Fruit fly (Drosophila melanogaster) whole organism, embryonic: ENCODE results near the gene CG13405.

Experiments
- B-H2 ChIP-seq: fragments of 200-800 bp; sonication (Bioruptor generic); optimal IDR thresholded peaks from 2 replicates; lab custom pipeline; 2018; ENCODE audit warnings: missing biosample characterization, mild to moderate bottlenecking, missing genetic modification characterization
- Bdp1 ChIP-seq: fragments of 200-800 bp; sonication (Bioruptor generic); optimal IDR thresholded peaks from 3 replicates; lab custom pipeline; 2016; ENCODE audit warnings: missing biosample characterization, missing genetic modification characterization
- CG1024 ChIP-seq: fragments of 200-800 bp; sonication (Bioruptor generic); IDR thresholded peaks from 2 replicates; pipeline ENCODE4 v1.3.6; 2022; ENCODE audit warnings: missing biosample characterization, missing genetic modification characterization
- CG10274 ChIP-seq: fragments of 200-800 bp; sonication (Bioruptor generic); optimal IDR thresholded peaks from 3 replicates; lab custom pipeline; 2017; ENCODE audit warnings: missing biosample characterization, mild to moderate bottlenecking, missing genetic modification characterization
- CG10366 ChIP-seq: fragments of 200-800 bp; sonication (Bioruptor generic); IDR thresholded peaks from 2 replicates; pipeline ENCODE4 v1.3.6; 2022; ENCODE audit warnings: missing biosample characterization, missing genetic modification characterization
- CG12299 ChIP-seq: fragments of 200-800 bp; sonication (Bioruptor generic); optimal IDR thresholded peaks from 2 replicates; lab custom pipeline; 2018; ENCODE audit warnings: missing biosample characterization, mild to moderate bottlenecking, missing genetic modification characterization
- CG1233 ChIP-seq: fragments of 200-800 bp; sonication (Bioruptor generic); optimal IDR thresholded peaks from 4 replicates; lab custom pipeline; 2018; ENCODE audit warnings: missing biosample characterization, mild to moderate bottlenecking, missing genetic modification characterization
- CG15696 ChIP-seq: fragments of 200-800 bp; sonication (Bioruptor generic); optimal IDR thresholded peaks from 2 replicates; lab custom pipeline; 2019; ENCODE audit warnings: missing biosample characterization, mild to moderate bottlenecking, missing genetic modification characterization, moderate library complexity
- CG1602 ChIP-seq: fragments of 200-800 bp; sonication (Bioruptor generic); optimal IDR thresholded peaks from 3 replicates; lab custom pipeline; 2016; ENCODE audit warnings: missing biosample characterization, missing genetic modification characterization
- CG1603 ChIP-seq: fragments of 200-800 bp; sonication (Bioruptor generic); optimal IDR thresholded peaks from 2 replicates; lab custom pipeline; 2019; ENCODE audit warnings: missing biosample characterization, mild to moderate bottlenecking, missing genetic modification characterization, moderate library complexity
- CG16813 ChIP-seq: fragments of 200-800 bp; sonication (Bioruptor generic); IDR thresholded peaks from 3 replicates; pipeline ENCODE4 v1.3.6; 2022; ENCODE audit warnings: missing biosample characterization, missing genetic modification characterization; ENCODE audit not compliant: partially characterized antibody
- CG17359 ChIP-seq: fragments of 200-800 bp; sonication (Bioruptor generic); optimal IDR thresholded peaks from 3 replicates; lab custom pipeline; 2018; ENCODE audit warnings: missing biosample characterization, mild to moderate bottlenecking, missing genetic modification characterization, moderate library complexity
- CG17361 ChIP-seq: fragments of 200-800 bp; sonication (Bioruptor generic); IDR thresholded peaks from 3 replicates; pipeline ENCODE4 v1.3.6; 2022; ENCODE audit warnings: missing biosample characterization, missing genetic modification characterization
- CG17385 ChIP-seq: fragments of 200-800 bp; sonication (Bioruptor generic); optimal IDR thresholded peaks from 3 replicates; lab custom pipeline; 2018; ENCODE audit warnings: missing biosample characterization, mild to moderate bottlenecking, missing genetic modification characterization
- CG18262 ChIP-seq: fragments of 200-800 bp; optimal IDR thresholded peaks from 3 replicates; lab custom pipeline; 2019; ENCODE audit warnings: missing biosample characterization, mild to moderate bottlenecking, missing genetic modification characterization, moderate library complexity
- CG18764 ChIP-seq: fragments of 200-800 bp; sonication (Bioruptor generic); optimal IDR thresholded peaks from 3 replicates; lab custom pipeline; 2016; ENCODE audit warnings: missing biosample characterization, missing genetic modification characterization
- CG2116 ChIP-seq: fragments of 200-800 bp; sonication (Bioruptor generic); optimal IDR thresholded peaks from 3 replicates; lab custom pipeline; 2018; ENCODE audit warnings: missing biosample characterization, mild to moderate bottlenecking, missing genetic modification characterization
- CG2875 ChIP-seq: fragments of 200-800 bp; sonication (Bioruptor generic); optimal IDR thresholded peaks from 2 replicates; lab custom pipeline; 2017; ENCODE audit warnings: missing biosample characterization, mild to moderate bottlenecking, missing genetic modification characterization, missing genetic modification reagents
- CG30020 ChIP-seq: fragments of 200-800 bp; optimal IDR thresholded peaks from 2 replicates; lab custom pipeline; 2019; ENCODE audit warnings: missing biosample characterization, mild to moderate bottlenecking, missing genetic modification characterization, moderate library complexity
- CG4282 ChIP-seq: fragments of 200-800 bp; sonication (Bioruptor generic); optimal IDR thresholded peaks from 2 replicates; lab custom pipeline; 2016; ENCODE audit warnings: missing biosample characterization, missing genetic modification characterization
- CG4820 ChIP-seq: fragments of 200-800 bp; sonication (Bioruptor generic); optimal IDR thresholded peaks from 3 replicates; lab custom pipeline; 2016; ENCODE audit warnings: missing biosample characterization, missing genetic modification characterization
- Camta ChIP-seq: fragments of 200-800 bp; sonication (Bioruptor generic); optimal IDR thresholded peaks from 2 replicates; lab custom pipeline; 2016; ENCODE audit warnings: missing biosample characterization, missing genetic modification characterization
- CoRest ChIP-seq: fragments of 200-800 bp; sonication (Bioruptor generic); optimal IDR thresholded peaks from 3 replicates; lab custom pipeline; 2018; ENCODE audit warnings: missing biosample characterization, mild to moderate bottlenecking, missing genetic modification characterization, moderate library complexity
- Gsc ChIP-seq: fragments of 200-800 bp; sonication (Bioruptor generic); IDR thresholded peaks from 2 replicates; pipeline ENCODE4 v1.3.6; 2022; ENCODE audit warnings: missing biosample characterization, missing genetic modification characterization
- HLH3B ChIP-seq: fragments of 200-800 bp; sonication (Bioruptor generic); IDR thresholded peaks from 2 replicates; pipeline ENCODE4 v1.3.6; 2022; ENCODE audit warnings: missing biosample characterization, missing genetic modification characterization
- Ravus ChIP-seq: fragments of 200-800 bp; sonication (Bioruptor generic); IDR thresholded peaks from 2 replicates; pipeline ENCODE4 v1.3.6; 2022; ENCODE audit warnings: missing biosample characterization, missing genetic modification characterization
- Tbp ChIP-seq: fragments of >200 bp; optimal IDR thresholded peaks from 2 replicates; lab custom pipeline; 2018; ENCODE audit warnings: missing biosample characterization, missing genetic modification characterization
- Xbp1 ChIP-seq: fragments of 200-800 bp; sonication (Bioruptor generic); optimal IDR thresholded peaks from 3 replicates; lab custom pipeline; 2016; ENCODE audit warnings: missing biosample characterization, mild to moderate bottlenecking, missing genetic modification characterization
- al ChIP-seq: fragments of 200-800 bp; sonication (Bioruptor generic); IDR thresholded peaks from 2 replicates; pipeline ENCODE4 v1.3.6; 2022; ENCODE audit warnings: missing biosample characterization, missing genetic modification characterization
- ap ChIP-seq: fragments of 200-800 bp; sonication (Bioruptor generic); IDR thresholded peaks from 2 replicates; pipeline ENCODE4 v1.3.6; 2022; ENCODE audit warnings: missing biosample characterization, missing genetic modification characterization
- bab2 ChIP-seq: fragments of 200-800 bp; sonication (Bioruptor generic); optimal IDR thresholded peaks from 2 replicates; lab custom pipeline; 2016; ENCODE audit warnings: missing biosample characterization, missing genetic modification characterization
- chif ChIP-seq, 2 experiments: fragments of 200-800 bp; sonication (Bioruptor generic); optimal IDR thresholded peaks; 3 replicates each; lab custom pipeline; 2016; ENCODE audit warnings: missing biosample characterization in 2 of 2, missing genetic modification characterization in 2 of 2
- ci ChIP-seq: fragments of 200-800 bp; sonication (Bioruptor generic); IDR thresholded peaks from 3 replicates; pipeline ENCODE4 v1.3.6; 2022; ENCODE audit warnings: missing biosample characterization, missing genetic modification characterization
- da ChIP-seq: fragments of 200-800 bp; sonication (Bioruptor generic); optimal IDR thresholded peaks from 2 replicates; lab custom pipeline; 2016; ENCODE audit warnings: missing biosample characterization, missing genetic modification characterization
- ems ChIP-seq: fragments of 200-800 bp; sonication (Bioruptor generic); optimal IDR thresholded peaks from 3 replicates; lab custom pipeline; 2016; ENCODE audit warnings: missing biosample characterization, missing genetic modification characterization
- gsb ChIP-seq: fragments of 200-800 bp; sonication (Bioruptor generic); IDR thresholded peaks from 2 replicates; pipeline ENCODE4 v1.3.6; 2022; ENCODE audit warnings: missing biosample characterization, missing genetic modification characterization
- ham ChIP-seq: fragments of 200-800 bp; sonication (Bioruptor generic); IDR thresholded peaks from 2 replicates; pipeline ENCODE4 v1.3.6; 2022; ENCODE audit warnings: missing biosample characterization, missing genetic modification characterization
- hth ChIP-seq: fragments of >200 bp; optimal IDR thresholded peaks from 2 replicates; lab custom pipeline; 2017; ENCODE audit warnings: inconsistent platforms
- lilli ChIP-seq: fragments of 200-800 bp; sonication (Bioruptor generic); optimal IDR thresholded peaks from 3 replicates; lab custom pipeline; 2016; ENCODE audit warnings: missing biosample characterization, missing genetic modification characterization
- otp ChIP-seq: fragments of 200-800 bp; sonication (Bioruptor generic); IDR thresholded peaks from 3 replicates; pipeline ENCODE4, ENCODE4 v1.3.6; 2022; ENCODE audit warnings: missing biosample characterization, missing genetic modification characterization
- peb ChIP-seq: fragments of 200-800 bp; sonication (Bioruptor generic); IDR thresholded peaks from 2 replicates; pipeline ENCODE4 v1.3.6; 2022; ENCODE audit warnings: missing biosample characterization, missing genetic modification characterization
- prd ChIP-seq, 3 experiments: fragments of >200 bp in 2 of 3; fragments of 200-800 bp in 1 of 3; sonication (Bioruptor generic) in 1 of 3; optimal IDR thresholded peaks in 2 of 3; IDR thresholded peaks in 1 of 3; 2 replicates in 2 of 3; 3 replicates in 1 of 3; pipeline versions ENCODE4 v1.3.6 to Lab custom; 2017 to 2022; ENCODE audit warnings: missing biosample characterization in 1 of 3, missing genetic modification characterization in 1 of 3
- slou ChIP-seq: fragments of 200-800 bp; sonication (Bioruptor generic); optimal IDR thresholded peaks from 3 replicates; lab custom pipeline; 2016; ENCODE audit warnings: missing biosample characterization, missing genetic modification characterization
- ssp ChIP-seq: fragments of 200-800 bp; sonication (Bioruptor generic); IDR thresholded peaks from 2 replicates; pipeline ENCODE4 v1.3.6; 2022; ENCODE audit warnings: missing biosample characterization, missing genetic modification characterization
- stwl ChIP-seq: fragments of 200-800 bp; sonication (Bioruptor generic); optimal IDR thresholded peaks from 3 replicates; lab custom pipeline; 2018; ENCODE audit warnings: missing biosample characterization, mild to moderate bottlenecking, missing genetic modification characterization, moderate library complexity
- tap ChIP-seq: fragments of 200-800 bp; optimal IDR thresholded peaks from 3 replicates; lab custom pipeline; 2019; ENCODE audit warnings: missing biosample characterization, mild to moderate bottlenecking, missing genetic modification characterization, moderate library complexity
- tio ChIP-seq: fragments of 200-800 bp; sonication (Bioruptor generic); optimal IDR thresholded peaks from 2 replicates; lab custom pipeline; 2017; ENCODE audit warnings: missing biosample characterization, missing genetic modification characterization, inconsistent platforms
- tx ChIP-seq: fragments of 200-800 bp; sonication (Bioruptor generic); optimal IDR thresholded peaks from 2 replicates; lab custom pipeline; 2016; ENCODE audit warnings: missing biosample characterization, missing genetic modification characterization
- z ChIP-seq: fragments of 200-800 bp; sonication (Bioruptor generic); IDR thresholded peaks from 3 replicates; pipeline ENCODE4 v1.3.6; 2022; ENCODE audit warnings: missing biosample characterization, missing genetic modification characterization
- zfh2 ChIP-seq: fragments of 200-800 bp; sonication (Bioruptor generic); optimal IDR thresholded peaks from 2 replicates; lab custom pipeline; 2016; ENCODE audit warnings: missing biosample characterization, missing genetic modification characterization

The CG13405 gene

dm6 chr3L:94062-94461 lies 18.9 kb upstream of the CG13405 start (continued):
- peak; percentile 17 for TF ChIP-seq Camta (GFP tag; lab: Kevin White, UChicago)
- TF ChIP-seq bab2 (GFP tag; lab: Kevin White, UChicago): peak; percentile 28
- no peak for TF ChIP-seq ems (GFP tag; lab: Kevin White, UChicago)
- no peak for TF ChIP-seq da (GFP tag; lab: Kevin White, UChicago)
- no peak for TF ChIP-seq CG18764 (GFP tag; lab: Kevin White, UChicago)
- TF ChIP-seq CG30020: no peak
- TF ChIP-seq zfh2: no peak
- TF ChIP-seq tap (tag; lab: Kevin White, UChicago): peak; percentile 8
- TF ChIP-seq hth (lab: Kevin White, UChicago): no peak
- peak; percentile 31 for TF ChIP-seq lilli
- no peak for TF ChIP-seq CG1024 (GFP tag; lab: Robert Waterston, UW)
- TF ChIP-seq CG4820 (GFP tag; lab: Kevin White, UChicago): no peak
- TF ChIP-seq CG1603 (tag; lab: Kevin White, UChicago): peak; percentile 1
- TF ChIP-seq CG4282 (GFP tag; lab: Kevin White, UChicago): no peak
- peak; percentile 44 for TF ChIP-seq CG17359
- TF ChIP-seq CG10366 (GFP tag; lab: Robert Waterston, UW): no peak
- no peak for TF ChIP-seq B-H2 (GFP tag; lab: Kevin White, UChicago)
- peak in 1 of 2 experiments; percentile 36 for TF ChIP-seq chif (GFP tag; optimal IDR thresholded peaks at IDR 0.05; lab: Kevin White, UChicago)
- TF ChIP-seq CG18262: peak; percentile 33
- TF ChIP-seq ci (GFP tag; lab: Robert Waterston, UW): peak; percentile 69; the same call in 2 of the 3 replicates
- TF ChIP-seq Bdp1: peak; percentile 35
- TF ChIP-seq Ravus (GFP tag; lab: Robert Waterston, UW): no peak
- TF ChIP-seq peb (GFP tag; lab: Robert Waterston, UW): no peak
- TF ChIP-seq stwl: no peak
- no peak for TF ChIP-seq CG16813 (GFP tag; lab: Robert Waterston, UW)
- TF ChIP-seq CG2875 (GFP tag; lab: Kevin White, UChicago): no peak
- TF ChIP-seq otp (GFP tag; lab: Robert Waterston, UW): no peak
- no peak for TF ChIP-seq slou
- TF ChIP-seq CG15696 (tag; lab: Kevin White, UChicago): no peak
- TF ChIP-seq prd (optimal IDR thresholded peaks at IDR 0.05; lab: Kevin White, UChicago): no peak
- TF ChIP-seq prd (GFP tag; IDR thresholded peaks at IDR 0.05; lab: Robert Waterston, UW): no peak; the same call in 1 of the 3 replicates
- TF ChIP-seq ssp (GFP tag; lab: Robert Waterston, UW): 0 out of 2 replicates have a peak, but pooled peaks have one; percentile 6
- TF ChIP-seq ap (GFP tag; lab: Robert Waterston, UW): 0 out of 2 replicates have a peak, but pooled peaks have one; percentile 8
- TF ChIP-seq CG17361: peak; percentile 54; the same call in 1 of the 3 replicates
- peak; percentile 20 for TF ChIP-seq CoRest (tag; lab: Kevin White, UChicago)
- no peak for TF ChIP-seq ham
- peak; percentile 26 for TF ChIP-seq CG1233 (GFP tag; lab: Kevin White, UChicago)
- no peak for TF ChIP-seq HLH3B (GFP tag; lab: Robert Waterston, UW)
- no peak for TF ChIP-seq Gsc (GFP tag; lab: Robert Waterston, UW)

dm6 chr3L:93562-93961 lies 18.4 kb upstream of the CG13405 start:
- TF ChIP-seq CG10274 (GFP tag; lab: Kevin White, UChicago): no peak
- TF ChIP-seq otp (GFP tag; lab: Robert Waterston, UW): no peak
- no peak for TF ChIP-seq al (GFP tag; lab: Robert Waterston, UW)
- TF ChIP-seq tx: no peak
- no peak for TF ChIP-seq z (GFP tag; lab: Robert Waterston, UW)
- TF ChIP-seq tio (GFP tag; lab: Kevin White, UChicago): no peak
- TF ChIP-seq CG1602: no peak
- no peak for TF ChIP-seq CG2116 (GFP tag; lab: Kevin White, UChicago)
- TF ChIP-seq Tbp (GFP tag; lab: Kevin White, UChicago): no peak
- no peak for TF ChIP-seq CG17385 (GFP tag; lab: Kevin White, UChicago)
- no peak for TF ChIP-seq gsb (GFP tag; lab: Robert Waterston, UW)
- TF ChIP-seq CG12299 (tag; lab: Kevin White, UChicago): no peak
- no peak for TF ChIP-seq Xbp1
